Fruit fly (Drosophila melanogaster) whole organism, larva: ENCODE data around the gene CG10841.

ENCODE experiments used
- noc ChIP-seq: fragments of 200-800 bp; sonication (Bioruptor generic); optimal IDR thresholded peaks from 3 replicates; lab custom pipeline; 2019; ENCODE audit warnings: missing biosample characterization, mild to moderate bottlenecking, missing genetic modification characterization, moderate library complexity

Gene CG10841

dm6 chr3R:13656294-13656693 lies 24.6 kb downstream of the CG10841 start, which contains the start of gene Rbp4:
Gene Rbp4, minus strand, starts transcription at chr3R:13656394.
- TF ChIP-seq noc (tag; lab: Kevin White, UChicago) = no peak

- no peak for TF ChIP-seq noc (tag; lab: Kevin White, UChicago)
These were observed 28.4 kb downstream of the CG10841 start, which contains the start of gene Hrb87F for dm6 chr3R:13659865-13660738. Gene Hrb87F, minus strand, starts transcription at chr3R:13660531.

- TF ChIP-seq noc (tag; lab: Kevin White, UChicago) = peak; percentile 71
These were observed 29.4 kb downstream of the CG10841 start, which contains the start of gene B52 for dm6 chr3R:13660924-13661659. Gene B52, plus strand, starts transcription at chr3R:13661311.

- no peak for TF ChIP-seq noc (tag; lab: Kevin White, UChicago)
These were observed 30.4 kb downstream of the CG10841 start for dm6 chr3R:13662149-13662548.

- no peak for TF ChIP-seq noc (tag; lab: Kevin White, UChicago)
These were observed 34.2 kb downstream of the CG10841 start for dm6 chr3R:13665992-13666391.

- no peak for TF ChIP-seq noc (tag; lab: Kevin White, UChicago)
These were observed 41.2 kb downstream of the CG10841 start for dm6 chr3R:13672898-13673297.

- TF ChIP-seq noc (tag; lab: Kevin White, UChicago) = no peak
These were observed 42.8 kb downstream of the CG10841 start, which contains the start of gene Task6 for dm6 chr3R:13674492-13675033. Gene Task6, minus strand, starts transcription at chr3R:13674542.

- no peak for TF ChIP-seq noc (tag; lab: Kevin White, UChicago)
These were observed 44.7 kb downstream of the CG10841 start, which contains the start of the genes Lkb1 and CG9588 for dm6 chr3R:13676137-13677086. Gene Lkb1, plus strand, starts transcription at chr3R:13676549. Gene CG9588, minus strand, starts transcription at chr3R:13676681.

dm6 chr3R:13682994-13683623 lies 51.4 kb downstream of the CG10841 start:
- no peak for TF ChIP-seq noc (tag; lab: Kevin White, UChicago)

- no peak for TF ChIP-seq noc (tag; lab: Kevin White, UChicago)
These were observed 52.2 kb downstream of the CG10841 start, which contains the start of gene flfl for dm6 chr3R:13683624-13684568. Gene flfl, plus strand, starts transcription at chr3R:13683921.
